Worm (Caenorhabditis elegans) whole organism, early embryonic: ENCODE results near the gene F21C10.7.

Experiments
- F13C5.2 ChIP-seq: sonication (generic microtip); optimal IDR thresholded peaks from 2 replicates; lab custom pipeline; 2017; ENCODE audit warnings: mild to moderate bottlenecking, missing genetic modification characterization, inconsistent platforms, missing compliant biosample characterization
- ama-1 ChIP-seq: fragments of 150-350 bp; optimal IDR thresholded peaks from 2 replicates; lab custom pipeline; 2014
- ceh-13 ChIP-seq: fragments of 200-800 bp; sonication (Bioruptor generic); optimal IDR thresholded peaks from 2 replicates; lab custom pipeline; 2018; ENCODE audit warnings: mild to moderate bottlenecking, missing genetic modification characterization, missing compliant biosample characterization
- ceh-36 ChIP-seq: sonication (generic microtip); optimal IDR thresholded peaks from 2 replicates; lab custom pipeline; 2016; ENCODE audit warnings: missing genetic modification characterization, inconsistent platforms, missing compliant biosample characterization
- ets-7 ChIP-seq: sonication (generic microtip); optimal IDR thresholded peaks from 2 replicates; lab custom pipeline; 2016; ENCODE audit warnings: missing genotype, missing genetic modification characterization, missing compliant biosample characterization
- flt-1 ChIP-seq: fragments of 200-800 bp; sonication (Bioruptor generic); IDR thresholded peaks from 2 replicates; pipeline ENCODE4 v1.3.6; 2022; ENCODE audit warnings: missing genetic modification characterization, missing compliant biosample characterization
- hmbx-1 ChIP-seq: sonication (generic microtip); optimal IDR thresholded peaks from 2 replicates; lab custom pipeline; 2016; ENCODE audit warnings: mild to moderate bottlenecking, missing genetic modification characterization, missing compliant biosample characterization
- pes-1 ChIP-seq: fragments of 200-800 bp; sonication (Bioruptor generic); IDR thresholded peaks from 2 replicates; pipeline ENCODE4 v1.3.6; 2022; ENCODE audit warnings: missing genetic modification reagents, missing genetic modification characterization, missing compliant biosample characterization
- scrt-1 ChIP-seq: fragments of 200-800 bp; sonication (Bioruptor generic); IDR thresholded peaks from 2 replicates; pipeline ENCODE4 v1.3.6; 2022; ENCODE audit warnings: missing genetic modification characterization, missing compliant biosample characterization
- sea-1 ChIP-seq: fragments of 200-800 bp; sonication (Bioruptor generic); conservative IDR thresholded peaks from 2 replicates; pipeline ENCODE4 v1.3.6; 2022; ENCODE audit warnings: missing genetic modification characterization, missing compliant biosample characterization
- tbx-37 ChIP-seq: fragments of 200-800 bp; sonication (Bioruptor generic); conservative IDR thresholded peaks from 2 replicates; pipeline ENCODE4 v1.3.6; 2022; ENCODE audit warnings: missing genetic modification reagents, missing genetic modification characterization, missing compliant biosample characterization

DNA sequence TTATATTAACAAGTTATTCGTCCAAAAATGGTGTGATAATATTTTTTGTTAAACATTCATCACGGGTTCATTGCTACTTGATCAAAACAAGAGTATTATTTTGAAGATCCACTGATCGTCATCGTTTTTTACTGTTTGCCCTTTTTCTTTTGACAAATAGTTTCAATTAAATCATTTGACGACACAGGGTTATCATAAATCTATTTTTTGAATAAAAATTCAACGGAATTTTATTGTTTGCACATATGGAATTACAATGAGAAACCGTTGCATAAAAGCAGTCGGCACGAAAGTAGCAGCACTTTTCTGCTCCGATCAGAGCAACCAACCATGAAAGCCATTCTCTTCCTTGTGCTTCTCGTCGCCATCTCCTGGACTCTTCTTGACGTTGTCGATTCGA lies 44.9 kb upstream of the F21C10.7 start, which contains the start of gene fip-2:
- TF ChIP-seq flt-1 (no peak), sea-1 (no peak), ama-1 (lab: Kevin White, UChicago) (no peak), scrt-1 (no peak), hmbx-1 (tag; lab: Kevin White, UChicago) (no peak), ets-7 (tag; lab: Kevin White, UChicago) (no peak), ceh-13 (no peak), pes-1 (GFP tag; lab: Robert Waterston, UW) (no peak), F13C5.2 (tag; lab: Kevin White, UChicago) (no peak), ceh-36 (tag; lab: Kevin White, UChicago) (no peak), tbx-37 (GFP tag; lab: Robert Waterston, UW) (no peak)
